Fruit fly (Drosophila melanogaster) whole organism, embryonic: ENCODE data around the gene CG16779.

Source experiments
- Ada2b ChIP-seq: fragments of 200-800 bp; sonication (Bioruptor generic); IDR thresholded peaks from 2 replicates; pipeline ENCODE4 v1.3.6; 2022; ENCODE audit warnings: missing biosample characterization, missing genetic modification characterization
- CG11247 ChIP-seq: fragments of 200-800 bp; sonication (Bioruptor generic); IDR thresholded peaks from 2 replicates; pipeline ENCODE4 v1.3.6; 2022; ENCODE audit warnings: missing biosample characterization, missing genetic modification characterization
- CG11723 ChIP-seq: fragments of 200-800 bp; sonication (Bioruptor generic); optimal IDR thresholded peaks from 2 replicates; lab custom pipeline; 2017; ENCODE audit warnings: missing biosample characterization, mild to moderate bottlenecking, missing genetic modification characterization
- CG12219 ChIP-seq: fragments of 200-800 bp; sonication (Bioruptor generic); optimal IDR thresholded peaks from 3 replicates; lab custom pipeline; 2018; ENCODE audit warnings: missing biosample characterization, mild to moderate bottlenecking, missing genetic modification characterization
- CG1233 ChIP-seq: fragments of 200-800 bp; sonication (Bioruptor generic); optimal IDR thresholded peaks from 4 replicates; lab custom pipeline; 2018; ENCODE audit warnings: missing biosample characterization, mild to moderate bottlenecking, missing genetic modification characterization
- CG17359 ChIP-seq: fragments of 200-800 bp; sonication (Bioruptor generic); optimal IDR thresholded peaks from 3 replicates; lab custom pipeline; 2018; ENCODE audit warnings: missing biosample characterization, mild to moderate bottlenecking, missing genetic modification characterization, moderate library complexity
- CG2120 ChIP-seq: fragments of 200-800 bp; sonication (Bioruptor generic); optimal IDR thresholded peaks from 3 replicates; lab custom pipeline; 2016; ENCODE audit warnings: missing biosample characterization, missing genetic modification characterization
- CG2199 ChIP-seq: fragments of 200-800 bp; sonication (Bioruptor generic); IDR thresholded peaks from 3 replicates; pipeline ENCODE4 v1.3.6; 2022; ENCODE audit warnings: missing biosample characterization, missing genetic modification characterization
- CG30403 ChIP-seq: fragments of 200-800 bp; sonication (Bioruptor generic); optimal IDR thresholded peaks from 3 replicates; lab custom pipeline; 2016; ENCODE audit warnings: missing biosample characterization, missing genetic modification characterization
- CG32772 ChIP-seq: fragments of 200-800 bp; sonication (Bioruptor generic); IDR thresholded peaks from 2 replicates; pipeline ENCODE4 v1.3.6; 2022; ENCODE audit warnings: missing biosample characterization, missing genetic modification characterization
- CG4328 ChIP-seq: fragments of 200-800 bp; sonication (Bioruptor generic); optimal IDR thresholded peaks from 3 replicates; lab custom pipeline; 2017; ENCODE audit warnings: missing biosample characterization, missing genetic modification reagents, missing genetic modification characterization
- CG8089 ChIP-seq: fragments of 200-800 bp; sonication (Bioruptor generic); optimal IDR thresholded peaks from 3 replicates; lab custom pipeline; 2016; ENCODE audit warnings: missing biosample characterization, missing genetic modification characterization
- CG8359 ChIP-seq: fragments of 200-800 bp; sonication (Bioruptor generic); optimal IDR thresholded peaks from 2 replicates; lab custom pipeline; 2017; ENCODE audit warnings: missing biosample characterization, mild to moderate bottlenecking, missing genetic modification characterization, borderline replicate concordance
- CG8478 ChIP-seq: fragments of >200 bp; optimal IDR thresholded peaks from 2 replicates; lab custom pipeline; 2018
- CG8765 ChIP-seq: fragments of 200-800 bp; sonication (Bioruptor generic); IDR thresholded peaks from 2 replicates; pipeline ENCODE4 v1.3.6; 2022; ENCODE audit warnings: missing biosample characterization, missing genetic modification characterization
- Dfd ChIP-seq, 2 experiments: fragments of >200 bp; optimal IDR thresholded peaks; 2 replicates each; lab custom pipeline; 2017; ENCODE audit warnings: missing biosample characterization in 2 of 2, missing genetic modification characterization in 2 of 2
- Dip2 ChIP-seq: fragments of 200-800 bp; sonication (Bioruptor generic); IDR thresholded peaks from 2 replicates; pipeline ENCODE4 v1.3.6; 2022; ENCODE audit warnings: missing biosample characterization, missing genetic modification characterization
- Dip3 ChIP-seq: fragments of 200-800 bp; sonication (Bioruptor generic); optimal IDR thresholded peaks from 3 replicates; lab custom pipeline; 2016; ENCODE audit warnings: missing biosample characterization, missing genetic modification characterization
- Doc2 ChIP-seq: fragments of 200-800 bp; sonication (Bioruptor generic); IDR thresholded peaks from 2 replicates; pipeline ENCODE4 v1.3.6; 2022; ENCODE audit warnings: missing biosample characterization, missing genetic modification characterization
- E2f1 ChIP-seq: fragments of 200-800 bp; sonication (Bioruptor generic); IDR thresholded peaks from 2 replicates; pipeline ENCODE4 v1.3.6; 2022; ENCODE audit warnings: missing biosample characterization, missing genetic modification characterization
- Fer2 ChIP-seq: fragments of 200-800 bp; sonication (Bioruptor generic); optimal IDR thresholded peaks from 2 replicates; lab custom pipeline; 2018; ENCODE audit warnings: missing biosample characterization, mild to moderate bottlenecking, missing genetic modification characterization, moderate library complexity
- Gug ChIP-seq: fragments of 200-800 bp; sonication (Bioruptor generic); IDR thresholded peaks from 4 replicates; pipeline ENCODE4 v1.3.6; 2022; ENCODE audit warnings: missing biosample characterization, missing genetic modification characterization
- Hmr ChIP-seq: fragments of 200-800 bp; sonication (Bioruptor generic); optimal IDR thresholded peaks from 3 replicates; lab custom pipeline; 2017; ENCODE audit warnings: mild to moderate bottlenecking, missing biosample characterization, missing genetic modification reagents, missing genetic modification characterization
- Jarid2 ChIP-seq: fragments of 200-800 bp; sonication (Bioruptor generic); optimal IDR thresholded peaks from 3 replicates; lab custom pipeline; 2017; ENCODE audit warnings: mild to moderate bottlenecking, missing biosample characterization, missing genetic modification reagents, missing genetic modification characterization
- Ptx1 ChIP-seq: fragments of 200-800 bp; sonication (Bioruptor generic); IDR thresholded peaks from 2 replicates; pipeline ENCODE4 v1.3.6; 2022; ENCODE audit warnings: missing biosample characterization, missing genetic modification characterization
- Taf1 ChIP-seq: fragments of 200-800 bp; sonication (Bioruptor generic); IDR thresholded peaks from 2 replicates; pipeline ENCODE4 v1.3.6; 2022; ENCODE audit warnings: missing biosample characterization, missing genetic modification characterization
- ac ChIP-seq: fragments of 200-800 bp; sonication (Bioruptor generic); optimal IDR thresholded peaks from 3 replicates; lab custom pipeline; 2017; ENCODE audit warnings: missing biosample characterization, mild to moderate bottlenecking, missing genetic modification characterization
- ap ChIP-seq: fragments of 200-800 bp; sonication (Bioruptor generic); IDR thresholded peaks from 2 replicates; pipeline ENCODE4 v1.3.6; 2022; ENCODE audit warnings: missing biosample characterization, missing genetic modification characterization
- ash1 ChIP-seq: fragments of 200-800 bp; sonication (Bioruptor generic); optimal IDR thresholded peaks from 2 replicates; lab custom pipeline; 2018; ENCODE audit warnings: missing biosample characterization, mild to moderate bottlenecking, missing genetic modification characterization
- br ChIP-seq: fragments of >200 bp; optimal IDR thresholded peaks from 2 replicates; lab custom pipeline; 2017
- dati ChIP-seq: fragments of 200-800 bp; sonication (Bioruptor generic); IDR thresholded peaks from 2 replicates; pipeline ENCODE4 v1.3.6; 2022; ENCODE audit warnings: missing biosample characterization, missing genetic modification characterization
- dmrt11E ChIP-seq: fragments of 200-800 bp; sonication (Bioruptor generic); optimal IDR thresholded peaks from 3 replicates; lab custom pipeline; 2018; ENCODE audit warnings: missing biosample characterization, mild to moderate bottlenecking, missing genetic modification characterization, moderate library complexity
- dpn ChIP-seq, 2 experiments: fragments of 200-800 bp; sonication (Bioruptor generic); optimal IDR thresholded peaks; 3 replicates each; lab custom pipeline; 2016; ENCODE audit warnings: missing biosample characterization in 2 of 2, missing genetic modification characterization in 2 of 2
- fd3F ChIP-seq: fragments of 200-800 bp; sonication (Bioruptor generic); optimal IDR thresholded peaks from 2 replicates; lab custom pipeline; 2018; ENCODE audit warnings: missing biosample characterization, mild to moderate bottlenecking, missing genetic modification characterization, moderate library complexity
- gcm ChIP-seq: fragments of 200-800 bp; sonication (Bioruptor generic); optimal IDR thresholded peaks from 2 replicates; lab custom pipeline; 2019; ENCODE audit warnings: missing biosample characterization, mild to moderate bottlenecking, missing genetic modification characterization, moderate library complexity
- gem ChIP-seq: fragments of 200-800 bp; sonication (Bioruptor generic); optimal IDR thresholded peaks from 2 replicates; lab custom pipeline; 2019; ENCODE audit warnings: missing biosample characterization, mild to moderate bottlenecking, missing genetic modification characterization, moderate library complexity
- gsb ChIP-seq: fragments of 200-800 bp; sonication (Bioruptor generic); IDR thresholded peaks from 2 replicates; pipeline ENCODE4 v1.3.6; 2022; ENCODE audit warnings: missing biosample characterization, missing genetic modification characterization
- ham ChIP-seq: fragments of 200-800 bp; sonication (Bioruptor generic); IDR thresholded peaks from 2 replicates; pipeline ENCODE4 v1.3.6; 2022; ENCODE audit warnings: missing biosample characterization, missing genetic modification characterization
- hkb ChIP-seq, 2 experiments: fragments of 200-800 bp in 1 of 2; fragments of >200 bp in 1 of 2; sonication (Bioruptor generic) in 1 of 2; IDR thresholded peaks in 1 of 2; optimal IDR thresholded peaks in 1 of 2; 2 replicates each; pipeline versions ENCODE4 v1.3.6 to Lab custom; 2017 to 2022; ENCODE audit warnings: missing biosample characterization in 1 of 2, missing genetic modification characterization in 1 of 2
- jumu ChIP-seq: fragments of 200-800 bp; sonication (Bioruptor generic); optimal IDR thresholded peaks from 3 replicates; lab custom pipeline; 2016; ENCODE audit warnings: missing biosample characterization, missing genetic modification characterization
- lab ChIP-seq: fragments of 200-800 bp; sonication (Bioruptor generic); optimal IDR thresholded peaks from 3 replicates; lab custom pipeline; 2017; ENCODE audit warnings: missing biosample characterization, missing genetic modification characterization, mild to moderate bottlenecking, moderate library complexity, missing genetic modification reagents
- onecut ChIP-seq: fragments of 200-800 bp; sonication (Bioruptor generic); IDR thresholded peaks from 2 replicates; pipeline ENCODE4 v1.3.6; 2022; ENCODE audit warnings: missing biosample characterization, missing genetic modification characterization
- repo ChIP-seq: fragments of 200-800 bp; sonication (Bioruptor generic); optimal IDR thresholded peaks from 2 replicates; lab custom pipeline; 2016; ENCODE audit warnings: missing biosample characterization, missing genetic modification characterization
- schlank ChIP-seq: fragments of 200-800 bp; sonication (Bioruptor generic); optimal IDR thresholded peaks from 2 replicates; lab custom pipeline; 2018; ENCODE audit warnings: missing biosample characterization, mild to moderate bottlenecking, missing genetic modification characterization
- sens-2 ChIP-seq: fragments of 200-800 bp; sonication (Bioruptor generic); IDR thresholded peaks from 2 replicates; pipeline ENCODE4 v1.3.6; 2022; ENCODE audit warnings: missing biosample characterization, missing genetic modification characterization
- sna ChIP-seq: fragments of 200-800 bp; sonication (Bioruptor generic); IDR thresholded peaks from 2 replicates; pipeline ENCODE4 v1.3.6; 2022; ENCODE audit warnings: missing biosample characterization, missing genetic modification characterization; ENCODE audit not compliant: partially characterized antibody
- tna ChIP-seq: fragments of 200-800 bp; sonication (Bioruptor generic); IDR thresholded peaks from 2 replicates; pipeline ENCODE4 v1.3.6; 2022; ENCODE audit warnings: missing biosample characterization, missing genetic modification characterization; ENCODE audit not compliant: partially characterized antibody
- zen2 ChIP-seq: fragments of 200-800 bp; sonication (Bioruptor generic); IDR thresholded peaks from 3 replicates; pipeline ENCODE4 v1.3.6; 2022; ENCODE audit warnings: missing biosample characterization, missing genetic modification characterization; ENCODE audit not compliant: partially characterized antibody

The CG16779 gene

dm6 chr3R:9527907-9528842, 34.7 kb upstream of the CG16779 start (continued):
- TF ChIP-seq CG4328 (GFP tag; lab: Kevin White, UChicago), result peak; percentile 76
- TF ChIP-seq lab (GFP tag; lab: Kevin White, UChicago), result peak; percentile 98
- TF ChIP-seq CG8359 (GFP tag; lab: Kevin White, UChicago), result peak; percentile 58
- no peak for TF ChIP-seq sna
- TF ChIP-seq Jarid2 (GFP tag; lab: Kevin White, UChicago), result no peak
- peak; percentile 92 for TF ChIP-seq E2f1 (GFP tag; lab: Robert Waterston, UW)
- TF ChIP-seq CG30403 (GFP tag; lab: Kevin White, UChicago), result peak; percentile 85
- peak; percentile 64; the same call in 1 of the 2 replicates for TF ChIP-seq CG8765 (GFP tag; lab: Robert Waterston, UW)
- peak; percentile 88 for TF ChIP-seq gem (tag; lab: Kevin White, UChicago)
- TF ChIP-seq Dfd (GFP tag; optimal IDR thresholded peaks at IDR 0.05; lab: Kevin White, UChicago), result no peak
- peak; percentile 86 for TF ChIP-seq Dip3 (GFP tag; lab: Kevin White, UChicago)
- peak; percentile 89 for TF ChIP-seq Taf1
- TF ChIP-seq CG8089 (GFP tag; lab: Kevin White, UChicago), result peak; percentile 30
- no peak for TF ChIP-seq hkb (optimal IDR thresholded peaks at IDR 0.05; lab: Kevin White, UChicago)
- TF ChIP-seq hkb (GFP tag; IDR thresholded peaks at IDR 0.05; lab: Robert Waterston, UW), result peak; percentile 93
- TF ChIP-seq repo (GFP tag; lab: Kevin White, UChicago), result peak; percentile 90
- peak; percentile 27; the same call in 1 of the 2 replicates for TF ChIP-seq Dip2 (GFP tag; lab: Robert Waterston, UW)
- peak; percentile 92 for TF ChIP-seq schlank (tag; lab: Kevin White, UChicago)
- peak; percentile 87 for TF ChIP-seq CG32772 (GFP tag; lab: Robert Waterston, UW)
- TF ChIP-seq CG1233 (GFP tag; lab: Kevin White, UChicago), result peak; percentile 89
- peak; percentile 80 for TF ChIP-seq CG12219 (GFP tag; lab: Kevin White, UChicago)
- peak; percentile 91 for TF ChIP-seq CG2120 (GFP tag; lab: Kevin White, UChicago)
- peak; percentile 90 for TF ChIP-seq CG2199 (GFP tag; lab: Robert Waterston, UW)
- TF ChIP-seq Ada2b (GFP tag; lab: Robert Waterston, UW), result peak; percentile 96
- peak; percentile 25 for TF ChIP-seq dmrt11E
- peak; percentile 43 for TF ChIP-seq gcm (GFP tag; lab: Kevin White, UChicago)
- TF ChIP-seq gsb (GFP tag; lab: Robert Waterston, UW), result peak; percentile 90
- TF ChIP-seq ash1 (GFP tag; lab: Kevin White, UChicago), result peak; percentile 75
- TF ChIP-seq ac (GFP tag; lab: Kevin White, UChicago), result no peak
- peak; percentile 30; the same call in 1 of the 2 replicates for TF ChIP-seq tna (GFP tag; lab: Robert Waterston, UW)
- peak; percentile 91 for TF ChIP-seq Ptx1 (GFP tag; lab: Robert Waterston, UW)
- peak; percentile 83 for TF ChIP-seq Doc2 (GFP tag; lab: Robert Waterston, UW)
- TF ChIP-seq dati (GFP tag; lab: Robert Waterston, UW), result peak; percentile 68
- TF ChIP-seq Fer2, result peak; percentile 68
- TF ChIP-seq CG11723 (GFP tag; lab: Kevin White, UChicago), result no peak
- peak; percentile 72 for TF ChIP-seq sens-2 (GFP tag; lab: Robert Waterston, UW)
- TF ChIP-seq br (lab: Kevin White, UChicago), result no peak
- TF ChIP-seq dpn (GFP tag; optimal IDR thresholded peaks at IDR 0.05; lab: Kevin White, UChicago), result peak; percentile 84 to 92
- TF ChIP-seq Hmr (GFP tag; lab: Kevin White, UChicago), result peak; percentile 95
- TF ChIP-seq ham (GFP tag; lab: Robert Waterston, UW), result peak; percentile 68; the same call in 1 of the 2 replicates
- no peak for TF ChIP-seq zen2 (GFP tag; lab: Robert Waterston, UW)
- peak; percentile 70 for TF ChIP-seq ap (GFP tag; lab: Robert Waterston, UW)
- TF ChIP-seq Gug (GFP tag; lab: Robert Waterston, UW), result peak; percentile 92
- TF ChIP-seq jumu (GFP tag; lab: Kevin White, UChicago), result peak; percentile 90
- peak; percentile 78 for TF ChIP-seq onecut (GFP tag; lab: Robert Waterston, UW)
- peak; percentile 86 for TF ChIP-seq CG17359 (tag; lab: Kevin White, UChicago)
- peak; percentile 78 for TF ChIP-seq fd3F (GFP tag; lab: Kevin White, UChicago)
- no peak for TF ChIP-seq CG8478 (lab: Kevin White, UChicago)
- peak; percentile 93 for TF ChIP-seq CG11247
